Fruit fly (Drosophila melanogaster) whole organism, embryonic: Measurements from ENCODE around the gene Gclm.

Experiments
- Asciz ChIP-seq: fragments of 200-800 bp; sonication (Bioruptor generic); optimal IDR thresholded peaks from 2 replicates; lab custom pipeline; 2017; ENCODE audit warnings: missing biosample characterization, mild to moderate bottlenecking, missing genetic modification characterization, missing genetic modification reagents
- Atf6 ChIP-seq: fragments of 200-800 bp; sonication (Bioruptor generic); IDR thresholded peaks from 2 replicates; pipeline ENCODE4 v1.3.6; 2022; ENCODE audit warnings: missing biosample characterization, missing genetic modification characterization
- CG10209 ChIP-seq: fragments of 200-800 bp; sonication (Bioruptor generic); optimal IDR thresholded peaks from 3 replicates; lab custom pipeline; 2017; ENCODE audit warnings: missing biosample characterization, mild to moderate bottlenecking, missing genetic modification characterization, missing genetic modification reagents
- CG10274 ChIP-seq: fragments of 200-800 bp; sonication (Bioruptor generic); optimal IDR thresholded peaks from 3 replicates; lab custom pipeline; 2017; ENCODE audit warnings: missing biosample characterization, mild to moderate bottlenecking, missing genetic modification characterization
- CG10462 ChIP-seq: fragments of 200-800 bp; sonication (Bioruptor generic); optimal IDR thresholded peaks from 2 replicates; lab custom pipeline; 2016; ENCODE audit warnings: missing biosample characterization, missing genetic modification characterization
- CG12236 ChIP-seq: fragments of 200-800 bp; sonication (Bioruptor generic); optimal IDR thresholded peaks from 2 replicates; lab custom pipeline; 2016; ENCODE audit warnings: missing biosample characterization, missing genetic modification characterization
- CG13296 ChIP-seq: fragments of 200-800 bp; sonication (Bioruptor generic); optimal IDR thresholded peaks from 3 replicates; lab custom pipeline; 2018; ENCODE audit warnings: missing biosample characterization, mild to moderate bottlenecking, missing genetic modification characterization
- CG15073 ChIP-seq: fragments of 200-800 bp; sonication (Bioruptor generic); optimal IDR thresholded peaks from 2 replicates; lab custom pipeline; 2016; ENCODE audit warnings: missing biosample characterization, missing genetic modification characterization
- CG1647 ChIP-seq: fragments of 200-800 bp; sonication (Bioruptor generic); optimal IDR thresholded peaks from 3 replicates; lab custom pipeline; 2016; ENCODE audit warnings: missing biosample characterization, missing genetic modification characterization
- CG16813 ChIP-seq: fragments of 200-800 bp; sonication (Bioruptor generic); IDR thresholded peaks from 3 replicates; pipeline ENCODE4 v1.3.6; 2022; ENCODE audit warnings: missing biosample characterization, missing genetic modification characterization; ENCODE audit not compliant: partially characterized antibody
- CG17361 ChIP-seq: fragments of 200-800 bp; sonication (Bioruptor generic); IDR thresholded peaks from 3 replicates; pipeline ENCODE4 v1.3.6; 2022; ENCODE audit warnings: missing biosample characterization, missing genetic modification characterization
- CG17802 ChIP-seq: fragments of 200-800 bp; sonication (Bioruptor generic); optimal IDR thresholded peaks from 2 replicates; lab custom pipeline; 2018; ENCODE audit warnings: missing biosample characterization, mild to moderate bottlenecking, missing genetic modification characterization, moderate library complexity
- CG2199 ChIP-seq: fragments of 200-800 bp; sonication (Bioruptor generic); IDR thresholded peaks from 3 replicates; pipeline ENCODE4 v1.3.6; 2022; ENCODE audit warnings: missing biosample characterization, missing genetic modification characterization
- CG2678 ChIP-seq: fragments of 200-800 bp; sonication (Bioruptor generic); optimal IDR thresholded peaks from 3 replicates; lab custom pipeline; 2019; ENCODE audit warnings: missing biosample characterization, mild to moderate bottlenecking, missing genetic modification characterization, moderate library complexity
- CG2712 ChIP-seq: fragments of 200-800 bp; optimal IDR thresholded peaks from 3 replicates; lab custom pipeline; 2019; ENCODE audit warnings: missing biosample characterization, mild to moderate bottlenecking, missing genetic modification characterization, moderate library complexity
- CG33213 ChIP-seq: fragments of 200-800 bp; sonication (Bioruptor generic); optimal IDR thresholded peaks from 3 replicates; lab custom pipeline; 2016; ENCODE audit warnings: missing biosample characterization, missing genetic modification characterization
- CG43689 ChIP-seq: fragments of 200-800 bp; sonication (Bioruptor generic); IDR thresholded peaks from 2 replicates; pipeline ENCODE4 v1.3.6; 2022; ENCODE audit warnings: missing biosample characterization, missing genetic modification characterization
- CG5953 ChIP-seq: fragments of 200-800 bp; sonication (Bioruptor generic); IDR thresholded peaks from 2 replicates; pipeline ENCODE4 v1.3.6; 2022; ENCODE audit warnings: missing biosample characterization, missing genetic modification characterization
- CG6175 ChIP-seq: fragments of 200-800 bp; sonication (Bioruptor generic); IDR thresholded peaks from 3 replicates; pipeline ENCODE4 v1.3.6; 2022; ENCODE audit warnings: missing biosample characterization, missing genetic modification characterization
- CG6254 ChIP-seq: fragments of 200-800 bp; sonication (Bioruptor generic); optimal IDR thresholded peaks from 3 replicates; lab custom pipeline; 2017; ENCODE audit warnings: mild to moderate bottlenecking, missing biosample characterization, missing genetic modification reagents, missing genetic modification characterization
- CG6689 ChIP-seq: fragments of 200-800 bp; sonication (Bioruptor generic); IDR thresholded peaks from 2 replicates; pipeline ENCODE4 v1.3.6; 2022; ENCODE audit warnings: missing biosample characterization, missing genetic modification characterization
- CG7357 ChIP-seq: fragments of 200-800 bp; sonication (Bioruptor generic); IDR thresholded peaks from 3 replicates; pipeline ENCODE4 v1.3.6; 2022; ENCODE audit warnings: missing biosample characterization, missing genetic modification characterization
- Dip2 ChIP-seq: fragments of 200-800 bp; sonication (Bioruptor generic); IDR thresholded peaks from 2 replicates; pipeline ENCODE4 v1.3.6; 2022; ENCODE audit warnings: missing biosample characterization, missing genetic modification characterization
- Dll ChIP-seq: fragments of 200-800 bp; sonication (Bioruptor generic); IDR thresholded peaks from 4 replicates; pipeline ENCODE4 v1.3.6; 2022; ENCODE audit warnings: missing biosample characterization, missing genetic modification characterization; ENCODE audit not compliant: partially characterized antibody
- Gsc ChIP-seq: fragments of 200-800 bp; sonication (Bioruptor generic); IDR thresholded peaks from 2 replicates; pipeline ENCODE4 v1.3.6; 2022; ENCODE audit warnings: missing biosample characterization, missing genetic modification characterization
- Gug ChIP-seq: fragments of 200-800 bp; sonication (Bioruptor generic); IDR thresholded peaks from 4 replicates; pipeline ENCODE4 v1.3.6; 2022; ENCODE audit warnings: missing biosample characterization, missing genetic modification characterization
- HLH54F ChIP-seq: fragments of 200-800 bp; sonication (Bioruptor generic); optimal IDR thresholded peaks from 3 replicates; lab custom pipeline; 2016; ENCODE audit warnings: missing biosample characterization, missing genetic modification characterization
- HmgD ChIP-seq: fragments of 200-800 bp; sonication (Bioruptor generic); optimal IDR thresholded peaks from 3 replicates; lab custom pipeline; 2016; ENCODE audit warnings: missing biosample characterization, missing genetic modification characterization
- HmgZ ChIP-seq: fragments of 200-800 bp; sonication (Bioruptor generic); optimal IDR thresholded peaks from 2 replicates; lab custom pipeline; 2018; ENCODE audit warnings: missing biosample characterization, mild to moderate bottlenecking, missing genetic modification characterization
- Hr3 ChIP-seq: fragments of 200-800 bp; sonication (Bioruptor generic); optimal IDR thresholded peaks from 3 replicates; lab custom pipeline; 2016; ENCODE audit warnings: missing biosample characterization, missing genetic modification characterization
- Ravus ChIP-seq: fragments of 200-800 bp; sonication (Bioruptor generic); IDR thresholded peaks from 2 replicates; pipeline ENCODE4 v1.3.6; 2022; ENCODE audit warnings: missing biosample characterization, missing genetic modification characterization
- bbx ChIP-seq: fragments of 200-800 bp; sonication (Bioruptor generic); IDR thresholded peaks from 2 replicates; pipeline ENCODE4 v1.3.6; 2022; ENCODE audit warnings: missing biosample characterization, missing genetic modification characterization; ENCODE audit not compliant: partially characterized antibody
- cas ChIP-seq: fragments of 200-800 bp; sonication (Bioruptor generic); IDR thresholded peaks from 2 replicates; pipeline ENCODE4 v1.3.6; 2022; ENCODE audit warnings: missing biosample characterization, missing genetic modification characterization
- crc ChIP-seq: fragments of 200-800 bp; sonication (Bioruptor generic); optimal IDR thresholded peaks from 2 replicates; lab custom pipeline; 2016; ENCODE audit warnings: missing biosample characterization, missing genetic modification characterization
- croc ChIP-seq: fragments of 200-800 bp; sonication (Bioruptor generic); conservative IDR thresholded peaks from 3 replicates; pipeline ENCODE4 v1.3.6; 2022; ENCODE audit warnings: missing biosample characterization, missing genetic modification characterization
- esg ChIP-seq: fragments of 200-800 bp; sonication (Bioruptor generic); conservative IDR thresholded peaks from 2 replicates; pipeline ENCODE4 v1.3.6; 2022; ENCODE audit warnings: missing biosample characterization, missing genetic modification characterization
- jumu ChIP-seq: fragments of 200-800 bp; sonication (Bioruptor generic); optimal IDR thresholded peaks from 3 replicates; lab custom pipeline; 2016; ENCODE audit warnings: missing biosample characterization, missing genetic modification characterization
- klu ChIP-seq: fragments of 200-800 bp; sonication (Bioruptor generic); IDR thresholded peaks from 2 replicates; pipeline ENCODE4 v1.3.6; 2022; ENCODE audit warnings: missing biosample characterization, missing genetic modification characterization
- lmd ChIP-seq: fragments of 200-800 bp; sonication (Bioruptor generic); IDR thresholded peaks from 2 replicates; pipeline ENCODE4 v1.3.6; 2022; ENCODE audit warnings: missing biosample characterization, missing genetic modification characterization
- nerfin-1 ChIP-seq: fragments of 200-800 bp; sonication (Bioruptor generic); optimal IDR thresholded peaks from 3 replicates; lab custom pipeline; 2019; ENCODE audit warnings: missing biosample characterization, mild to moderate bottlenecking, missing genetic modification characterization, moderate library complexity
- onecut ChIP-seq: fragments of 200-800 bp; sonication (Bioruptor generic); IDR thresholded peaks from 2 replicates; pipeline ENCODE4 v1.3.6; 2022; ENCODE audit warnings: missing biosample characterization, missing genetic modification characterization
- p53 ChIP-seq: fragments of 200-800 bp; sonication (Bioruptor generic); optimal IDR thresholded peaks from 2 replicates; lab custom pipeline; 2016; ENCODE audit warnings: missing biosample characterization, missing genetic modification characterization
- run ChIP-seq: fragments of 200-800 bp; sonication (Bioruptor generic); optimal IDR thresholded peaks from 3 replicates; lab custom pipeline; 2018; ENCODE audit warnings: missing biosample characterization, mild to moderate bottlenecking, missing genetic modification characterization
- sens-2 ChIP-seq: fragments of 200-800 bp; sonication (Bioruptor generic); IDR thresholded peaks from 2 replicates; pipeline ENCODE4 v1.3.6; 2022; ENCODE audit warnings: missing biosample characterization, missing genetic modification characterization
- slp2 ChIP-seq: fragments of 200-800 bp; sonication (Bioruptor generic); optimal IDR thresholded peaks from 2 replicates; lab custom pipeline; 2016; ENCODE audit warnings: missing biosample characterization, missing genetic modification characterization
- so ChIP-seq: fragments of 200-800 bp; sonication (Bioruptor generic); IDR thresholded peaks from 3 replicates; pipeline ENCODE4 v1.3.6; 2022; ENCODE audit warnings: missing biosample characterization, missing genetic modification characterization
- stwl ChIP-seq: fragments of 200-800 bp; sonication (Bioruptor generic); optimal IDR thresholded peaks from 3 replicates; lab custom pipeline; 2018; ENCODE audit warnings: missing biosample characterization, mild to moderate bottlenecking, missing genetic modification characterization, moderate library complexity
- trem ChIP-seq: fragments of 200-800 bp; optimal IDR thresholded peaks from 3 replicates; lab custom pipeline; 2019; ENCODE audit warnings: missing biosample characterization, mild to moderate bottlenecking, missing genetic modification characterization, moderate library complexity
- ttk ChIP-seq: fragments of 200-800 bp; sonication (Bioruptor generic); IDR thresholded peaks from 2 replicates; pipeline ENCODE4 v2.1.2; 2022; ENCODE audit warnings: missing biosample characterization, missing genetic modification characterization
- unpg ChIP-seq: fragments of 200-800 bp; sonication (Bioruptor generic); optimal IDR thresholded peaks from 3 replicates; lab custom pipeline; 2018; ENCODE audit warnings: missing biosample characterization, mild to moderate bottlenecking, missing genetic modification characterization, moderate library complexity
- wek ChIP-seq: fragments of 200-800 bp; sonication (Bioruptor generic); optimal IDR thresholded peaks from 3 replicates; lab custom pipeline; 2018; ENCODE audit warnings: missing biosample characterization, mild to moderate bottlenecking, missing genetic modification characterization, moderate library complexity
- z ChIP-seq: fragments of 200-800 bp; sonication (Bioruptor generic); IDR thresholded peaks from 3 replicates; pipeline ENCODE4 v1.3.6; 2022; ENCODE audit warnings: missing biosample characterization, missing genetic modification characterization

Gene Gclm

dm6 chr3R:22673528-22673959 lies 12.8 kb downstream of the Gclm start (continued):
- TF ChIP-seq slp2 (GFP tag; lab: Kevin White, UChicago), result peak; percentile 50
- peak; percentile 83 for TF ChIP-seq CG12236
- no peak for TF ChIP-seq CG2199
- peak; percentile 44 for TF ChIP-seq Asciz (GFP tag; lab: Kevin White, UChicago)
- TF ChIP-seq Atf6 (GFP tag; lab: Robert Waterston, UW), result no peak
- peak; percentile 79 for TF ChIP-seq CG2678 (tag; lab: Kevin White, UChicago)
- peak; percentile 85 for TF ChIP-seq trem (tag; lab: Kevin White, UChicago)
- TF ChIP-seq CG16813 (GFP tag; lab: Robert Waterston, UW), result no peak
- TF ChIP-seq jumu (GFP tag; lab: Kevin White, UChicago), result peak; percentile 66
- TF ChIP-seq stwl (tag; lab: Kevin White, UChicago), result peak; percentile 33
- peak; percentile 51 for TF ChIP-seq HmgZ (tag; lab: Kevin White, UChicago)
- no peak for TF ChIP-seq cas
- TF ChIP-seq bbx (GFP tag; lab: Robert Waterston, UW), result no peak
- TF ChIP-seq esg (GFP tag; lab: Robert Waterston, UW), result no peak
- peak; percentile 26; the same call in 1 of the 2 replicates for TF ChIP-seq onecut (GFP tag; lab: Robert Waterston, UW)
- TF ChIP-seq HmgD, result no peak
- peak; percentile 71 for TF ChIP-seq unpg
- no peak for TF ChIP-seq z (GFP tag; lab: Robert Waterston, UW)
- TF ChIP-seq CG1647 (GFP tag; lab: Kevin White, UChicago), result peak; percentile 41
- TF ChIP-seq croc (GFP tag; lab: Robert Waterston, UW), result peak; percentile 63
- peak; percentile 59 for TF ChIP-seq CG10462 (GFP tag; lab: Kevin White, UChicago)
- TF ChIP-seq crc (GFP tag; lab: Kevin White, UChicago), result peak; percentile 48
- no peak; the same call in 2 of the 3 replicates for TF ChIP-seq CG7357
- peak; percentile 54 for TF ChIP-seq CG6689 (GFP tag; lab: Robert Waterston, UW)
- TF ChIP-seq run, result no peak
- peak; percentile 51 for TF ChIP-seq HLH54F (GFP tag; lab: Kevin White, UChicago)
- peak; percentile 55 for TF ChIP-seq nerfin-1 (tag; lab: Kevin White, UChicago)
- peak; percentile 27 for TF ChIP-seq CG13296 (GFP tag; lab: Kevin White, UChicago)
- TF ChIP-seq CG15073 (GFP tag; lab: Kevin White, UChicago), result peak; percentile 11
- peak; percentile 50 for TF ChIP-seq CG33213 (GFP tag; lab: Kevin White, UChicago)
- no peak for TF ChIP-seq Dll (GFP tag; lab: Robert Waterston, UW)
- TF ChIP-seq CG2712 (tag; lab: Kevin White, UChicago), result peak; percentile 91
- TF ChIP-seq CG17802 (tag; lab: Kevin White, UChicago), result peak; percentile 19
- peak; percentile 42 for TF ChIP-seq p53 (GFP tag; lab: Kevin White, UChicago)
- TF ChIP-seq Gsc (GFP tag; lab: Robert Waterston, UW), result no peak
- TF ChIP-seq CG10209 (GFP tag; lab: Kevin White, UChicago), result peak; percentile 80
- TF ChIP-seq CG43689 (GFP tag; lab: Robert Waterston, UW), result no peak
- TF ChIP-seq wek (GFP tag; lab: Kevin White, UChicago), result no peak
- no peak for TF ChIP-seq Dip2 (GFP tag; lab: Robert Waterston, UW)
- TF ChIP-seq CG5953 (GFP tag; lab: Robert Waterston, UW), result no peak
- TF ChIP-seq lmd (GFP tag; lab: Robert Waterston, UW), result peak; percentile 59
- TF ChIP-seq CG6254 (GFP tag; lab: Kevin White, UChicago), result peak; percentile 69
- peak; percentile 22 for TF ChIP-seq CG10274 (GFP tag; lab: Kevin White, UChicago)
- peak; percentile 58; the same call in 1 of the 2 replicates for TF ChIP-seq sens-2
- TF ChIP-seq klu (GFP tag; lab: Robert Waterston, UW), result 0 out of 2 replicates have a peak, but pooled peaks have one; percentile 40
- TF ChIP-seq so, result no peak
- peak; percentile 92; the same call in 2 of the 3 replicates for TF ChIP-seq CG17361
- TF ChIP-seq Hr3 (GFP tag; lab: Kevin White, UChicago), result peak; percentile 76
- TF ChIP-seq Gug (GFP tag; lab: Robert Waterston, UW), result peak; percentile 44; the same call in 2 of the 4 replicates
- TF ChIP-seq Ravus, result no peak
- TF ChIP-seq CG6175, result no peak
- TF ChIP-seq ttk (GFP tag; lab: Robert Waterston, UW), result no peak
